Fruit fly (Drosophila melanogaster): Measurements from ENCODE around the gene CG31848.

Gene CG31848

dm6 chr2L:13289689-13290088 is 24.0 kb upstream of the CG31848 start, which contains the start of gene CG31729 (continued):
- no peak for TF ChIP-seq CG11902 (GFP tag; optimal IDR thresholded peaks at IDR 0.05)
- no peak for TF ChIP-seq Blimp-1 (GFP tag; optimal IDR thresholded peaks at IDR 0.05)
- no peak for TF ChIP-seq eg (GFP tag; IDR thresholded peaks at IDR 0.05)
- peak; percentile 18 for TF ChIP-seq Eip75B (GFP tag; optimal IDR thresholded peaks at IDR 0.05)
- peak; percentile 19 for TF ChIP-seq Met (GFP tag; optimal IDR thresholded peaks at IDR 0.05)
- TF ChIP-seq CG3919 (GFP tag; optimal IDR thresholded peaks at IDR 0.05): peak; percentile 61
- TF ChIP-seq CG1621 (tag; optimal IDR thresholded peaks at IDR 0.05): no peak
- no peak for TF ChIP-seq fd85E (GFP tag; optimal IDR thresholded peaks at IDR 0.05)
- TF ChIP-seq CG16779 (tag; optimal IDR thresholded peaks at IDR 0.05): no peak
- no peak for TF ChIP-seq Hr38 (GFP tag; optimal IDR thresholded peaks at IDR 0.05)
- TF ChIP-seq CG31627 (GFP tag; optimal IDR thresholded peaks at IDR 0.05): peak; percentile 23
- TF ChIP-seq net (GFP tag; optimal IDR thresholded peaks at IDR 0.05): no peak
- no peak for TF ChIP-seq CG6276 (GFP tag; optimal IDR thresholded peaks at IDR 0.05)
- no peak for TF ChIP-seq CG3032 (tag; optimal IDR thresholded peaks at IDR 0.05)
- TF ChIP-seq Sox14 (GFP tag; optimal IDR thresholded peaks at IDR 0.05): no peak
- peak; percentile 2 for TF ChIP-seq CG10631 (GFP tag; optimal IDR thresholded peaks at IDR 0.05)
- no peak for TF ChIP-seq achi (GFP tag; optimal IDR thresholded peaks at IDR 0.05)
- no peak for TF ChIP-seq Sox15 (GFP tag; optimal IDR thresholded peaks at IDR 0.05)
- TF ChIP-seq Eip78C (GFP tag): peak; percentile 90
- TF ChIP-seq CG34406 (GFP tag; optimal IDR thresholded peaks at IDR 0.05): no peak
- no peak for TF ChIP-seq CG6163 (GFP tag; IDR thresholded peaks at IDR 0.05)
- no peak for TF ChIP-seq fd59A (GFP tag; optimal IDR thresholded peaks at IDR 0.05)
- no peak for TF ChIP-seq Ets96B (tag; optimal IDR thresholded peaks at IDR 0.05)
- no peak for TF ChIP-seq CG11762 (GFP tag; optimal IDR thresholded peaks at IDR 0.05; ENCODE audit: insufficient read depth)
- TF ChIP-seq Sox102F (GFP tag; optimal IDR thresholded peaks at IDR 0.05): peak; percentile 3
- no peak for TF ChIP-seq CG6808 (GFP tag; optimal IDR thresholded peaks at IDR 0.05)
- peak; percentile 4 for TF ChIP-seq CG8319 (GFP tag; optimal IDR thresholded peaks at IDR 0.05)
- TF ChIP-seq cyc (GFP tag; optimal IDR thresholded peaks at IDR 0.05): peak; percentile 55
- TF ChIP-seq vri (GFP tag; optimal IDR thresholded peaks at IDR 0.05): no peak

dm6 chr2L:13286456-13286855 is 20.8 kb upstream of the CG31848 start, which contains the start of the genes Drep4 and Uvrag:
TSS of gene Drep4 (minus strand) at chr2L:13286462.
TSS of gene Uvrag (plus strand) at chr2L:13286777.
- TF ChIP-seq CG7368 (GFP tag; optimal IDR thresholded peaks at IDR 0.05) (no peak), svp (GFP tag) (no peak), Ets96B (tag; optimal IDR thresholded peaks at IDR 0.05) (peak; percentile 63), CG8319 (GFP tag; optimal IDR thresholded peaks at IDR 0.05) (peak; percentile 31), eg (GFP tag; IDR thresholded peaks at IDR 0.05) (no peak), CG31627 (GFP tag; optimal IDR thresholded peaks at IDR 0.05) (no peak), net (GFP tag; optimal IDR thresholded peaks at IDR 0.05) (no peak), CG9139 (GFP tag; optimal IDR thresholded peaks at IDR 0.05) (no peak), Sox102F (GFP tag; optimal IDR thresholded peaks at IDR 0.05) (no peak), Smox (GFP tag; optimal IDR thresholded peaks at IDR 0.05) (no peak), lz (GFP tag; optimal IDR thresholded peaks at IDR 0.05) (no peak), CG10631 (GFP tag; optimal IDR thresholded peaks at IDR 0.05) (peak; percentile 66), fd59A (GFP tag; optimal IDR thresholded peaks at IDR 0.05) (no peak), CG4318 (GFP tag; optimal IDR thresholded peaks at IDR 0.05) (peak; percentile 54), Lpt (GFP tag; optimal IDR thresholded peaks at IDR 0.05) (no peak), salr (GFP tag; optimal IDR thresholded peaks at IDR 0.05) (no peak), Blimp-1 (GFP tag; optimal IDR thresholded peaks at IDR 0.05) (peak; percentile 28), Hr39 (GFP tag; optimal IDR thresholded peaks at IDR 0.05) (peak; percentile 14), CG6808 (GFP tag; optimal IDR thresholded peaks at IDR 0.05) (no peak), Met (GFP tag; optimal IDR thresholded peaks at IDR 0.05) (peak; percentile 52), Ets21C (GFP tag; optimal IDR thresholded peaks at IDR 0.05) (peak; percentile 9), cyc (GFP tag; optimal IDR thresholded peaks at IDR 0.05) (peak; percentile 24), fd85E (GFP tag; optimal IDR thresholded peaks at IDR 0.05) (no peak), CG6163 (GFP tag; IDR thresholded peaks at IDR 0.05) (no peak), CG11902 (GFP tag; optimal IDR thresholded peaks at IDR 0.05) (peak; percentile 34), dsx (GFP tag; optimal IDR thresholded peaks at IDR 0.05; ENCODE audit: poor library complexity, severe bottlenecking) (no peak), vri (GFP tag; optimal IDR thresholded peaks at IDR 0.05) (no peak), CG34406 (GFP tag; optimal IDR thresholded peaks at IDR 0.05) (peak; percentile 47), CG11762 (GFP tag; optimal IDR thresholded peaks at IDR 0.05; ENCODE audit: insufficient read depth) (no peak), pdm3 (GFP tag; optimal IDR thresholded peaks at IDR 0.05) (no peak), Hr38 (GFP tag; optimal IDR thresholded peaks at IDR 0.05) (no peak), fkh (GFP tag; optimal IDR thresholded peaks at IDR 0.05) (no peak), CG8632 (GFP tag; optimal IDR thresholded peaks at IDR 0.05) (peak; percentile 40), topi (GFP tag; optimal IDR thresholded peaks at IDR 0.05) (no peak), CG6854 (GFP tag; optimal IDR thresholded peaks at IDR 0.05) (no peak), CG3919 (GFP tag; optimal IDR thresholded peaks at IDR 0.05) (no peak), CG15336 (GFP tag; IDR thresholded peaks at IDR 0.05) (no peak), Eip93F (GFP tag; optimal IDR thresholded peaks at IDR 0.05) (no peak), CG1621 (tag; optimal IDR thresholded peaks at IDR 0.05) (no peak), achi (GFP tag; optimal IDR thresholded peaks at IDR 0.05) (peak; percentile 69), Gug (GFP tag; IDR thresholded peaks at IDR 0.05) (no peak)
